Worm (Caenorhabditis elegans) whole organism, midembryonic: Measurements from ENCODE around the gene ZK105.6.
"Not testable (repeated sequence)": the region's sequence is repeated elsewhere in the genome, so short reads cannot be mapped to it uniquely, and the experiment has no call there.

Source experiments
- T22C8.4 ChIP-seq: fragments of 200-800 bp; sonication (Bioruptor generic); IDR thresholded peaks from 2 replicates; pipeline ENCODE4 v1.3.6; 2022; ENCODE audit warnings: missing genetic modification characterization, missing compliant biosample characterization
- cog-1 ChIP-seq: sonication (generic microtip); optimal IDR thresholded peaks from 2 replicates; lab custom pipeline; 2016; ENCODE audit warnings: missing genetic modification characterization, missing compliant biosample characterization
- flt-1 ChIP-seq: fragments of 200-800 bp; sonication (Bioruptor generic); IDR thresholded peaks from 2 replicates; pipeline ENCODE4 v1.3.6; 2022; ENCODE audit warnings: missing genetic modification characterization, missing compliant biosample characterization
- klf-2 ChIP-seq: fragments of 200-800 bp; sonication (Bioruptor generic); conservative IDR thresholded peaks from 2 replicates; pipeline ENCODE4 v1.3.6; 2022; ENCODE audit warnings: missing genetic modification reagents, missing genetic modification characterization, missing compliant biosample characterization
- med-1 ChIP-seq: sonication (generic microtip); optimal IDR thresholded peaks from 2 replicates; lab custom pipeline; 2017; ENCODE audit warnings: missing genetic modification characterization, mild to moderate bottlenecking, missing compliant biosample characterization, antibody characterized with exemption, missing genetic modification reagents; ENCODE audit not compliant: insufficient read depth
- ref-1 ChIP-seq: fragments of 200-800 bp; sonication (Bioruptor generic); conservative IDR thresholded peaks from 2 replicates; pipeline ENCODE4 v1.3.6; 2022; ENCODE audit warnings: missing genetic modification reagents, missing genetic modification characterization, missing compliant biosample characterization
- tab-1 ChIP-seq: fragments of 200-800 bp; sonication (Bioruptor generic); IDR thresholded peaks from 2 replicates; pipeline ENCODE4 v1.3.6; 2022; ENCODE audit warnings: missing genetic modification characterization, missing compliant biosample characterization
- ztf-23 ChIP-seq: fragments of 200-800 bp; sonication (Bioruptor generic); IDR thresholded peaks from 2 replicates; pipeline ENCODE4 v1.3.6; 2022; ENCODE audit warnings: missing genetic modification reagents, missing genetic modification characterization, missing compliant biosample characterization
- ztf-29 ChIP-seq: fragments of 200-800 bp; sonication (Bioruptor generic); IDR thresholded peaks from 2 replicates; pipeline ENCODE4 v1.3.6; 2022; ENCODE audit warnings: missing genetic modification reagents, missing genetic modification characterization, missing compliant biosample characterization

The ZK105.6 gene

ce11 chrV:7713691-7714090 lies 10.2 kb downstream of the ZK105.6 start, which contains the start of gene ZK105.1:
TSS of gene ZK105.1 (plus strand) at chrV:7713991.
- TF ChIP-seq ztf-23 (GFP tag; lab: Robert Waterston, UW) (no peak), med-1 (GFP tag; lab: Kevin White, UChicago) (no peak), klf-2 (no peak), flt-1 (no peak), ztf-29 (GFP tag; lab: Robert Waterston, UW) (no peak), tab-1 (GFP tag; lab: Robert Waterston, UW) (no peak), cog-1 (tag; lab: Kevin White, UChicago) (no peak), T22C8.4 (GFP tag; lab: Robert Waterston, UW) (no peak), ref-1 (GFP tag; lab: Robert Waterston, UW) (no peak)

ce11 chrV:7713072-7713471 lies 10.8 kb downstream of the ZK105.6 start, which contains the start of gene ZK105.13:
TSS of gene ZK105.13 (minus strand) at chrV:7713172.
- TF ChIP-seq tab-1 (GFP tag; lab: Robert Waterston, UW) (no peak), ref-1 (GFP tag; lab: Robert Waterston, UW) (no peak), klf-2 (no peak), T22C8.4 (GFP tag; lab: Robert Waterston, UW) (no peak), ztf-29 (GFP tag; lab: Robert Waterston, UW) (no peak), med-1 (GFP tag; lab: Kevin White, UChicago) (no peak), cog-1 (tag; lab: Kevin White, UChicago) (no peak), flt-1 (no peak), ztf-23 (GFP tag; lab: Robert Waterston, UW) (no peak)

- no peak for TF ChIP-seq med-1 (GFP tag; lab: Kevin White, UChicago)
- TF ChIP-seq ref-1 (GFP tag; lab: Robert Waterston, UW), result no peak
- TF ChIP-seq cog-1 (tag; lab: Kevin White, UChicago), result no peak
- TF ChIP-seq flt-1, result no peak
- TF ChIP-seq ztf-29 (GFP tag; lab: Robert Waterston, UW), result no peak
- TF ChIP-seq tab-1 (GFP tag; lab: Robert Waterston, UW), result no peak
- TF ChIP-seq klf-2, result no peak
- TF ChIP-seq T22C8.4 (GFP tag; lab: Robert Waterston, UW), result no peak
- TF ChIP-seq ztf-23 (GFP tag; lab: Robert Waterston, UW), result no peak
Measured at ce11 chrV:7708525-7708924, 15.3 kb downstream of the ZK105.6 start, which contains the start of gene ZK105.11. TSS of gene ZK105.11 (minus strand) at chrV:7708625.

- TF ChIP-seq klf-2 (no peak), cog-1 (tag; lab: Kevin White, UChicago) (no peak), med-1 (GFP tag; lab: Kevin White, UChicago) (no peak), T22C8.4 (GFP tag; lab: Robert Waterston, UW) (no peak), flt-1 (no peak), ztf-23 (GFP tag; lab: Robert Waterston, UW) (no peak), tab-1 (GFP tag; lab: Robert Waterston, UW) (no peak), ref-1 (GFP tag; lab: Robert Waterston, UW) (no peak), ztf-29 (GFP tag; lab: Robert Waterston, UW) (no peak)
Measured at ce11 chrV:7705316-7705715, 18.6 kb downstream of the ZK105.6 start, which contains the start of gene srw-3. TSS of gene srw-3 (plus strand) at chrV:7705616.

- TF ChIP-seq ref-1 (GFP tag; lab: Robert Waterston, UW); cog-1 (tag; lab: Kevin White, UChicago); T22C8.4 (GFP tag; lab: Robert Waterston, UW): not testable (repeated sequence)
Measured at ce11 chrV:7703536-7703935, 20.3 kb downstream of the ZK105.6 start, which contains the start of gene srsx-40. TSS of gene srsx-40 (minus strand) at chrV:7703636.

ce11 chrV:7696842-7697241 lies 27.0 kb downstream of the ZK105.6 start, which contains the start of gene ZK105.3:
TSS of gene ZK105.3 (plus strand) at chrV:7697142.
- TF ChIP-seq klf-2 (no peak), tab-1 (GFP tag; lab: Robert Waterston, UW) (no peak), ztf-29 (GFP tag; lab: Robert Waterston, UW) (no peak), T22C8.4 (GFP tag; lab: Robert Waterston, UW) (no peak), flt-1 (no peak), ztf-23 (GFP tag; lab: Robert Waterston, UW) (no peak), cog-1 (tag; lab: Kevin White, UChicago) (no peak), ref-1 (GFP tag; lab: Robert Waterston, UW) (no peak), med-1 (GFP tag; lab: Kevin White, UChicago) (no peak)

- no peak for TF ChIP-seq klf-2
- no peak for TF ChIP-seq ztf-23 (GFP tag; lab: Robert Waterston, UW)
- no peak for TF ChIP-seq ref-1 (GFP tag; lab: Robert Waterston, UW)
- TF ChIP-seq flt-1, result no peak
- no peak for TF ChIP-seq T22C8.4 (GFP tag; lab: Robert Waterston, UW)
- TF ChIP-seq ztf-29 (GFP tag; lab: Robert Waterston, UW), result no peak
- no peak for TF ChIP-seq med-1 (GFP tag; lab: Kevin White, UChicago)
- no peak for TF ChIP-seq cog-1 (tag; lab: Kevin White, UChicago)
- no peak for TF ChIP-seq tab-1 (GFP tag; lab: Robert Waterston, UW)
Measured at ce11 chrV:7693394-7693793, 30.5 kb downstream of the ZK105.6 start, which contains the start of gene C12D5.10. TSS of gene C12D5.10 (minus strand) at chrV:7693494.

- no peak for TF ChIP-seq cog-1 (tag; lab: Kevin White, UChicago)
- TF ChIP-seq T22C8.4 (GFP tag; lab: Robert Waterston, UW), result no peak
- TF ChIP-seq tab-1 (GFP tag; lab: Robert Waterston, UW), result no peak
- no peak for TF ChIP-seq flt-1
- no peak for TF ChIP-seq klf-2
- no peak for TF ChIP-seq ref-1 (GFP tag; lab: Robert Waterston, UW)
- no peak for TF ChIP-seq med-1 (GFP tag; lab: Kevin White, UChicago)
- TF ChIP-seq ztf-29 (GFP tag; lab: Robert Waterston, UW), result no peak
- TF ChIP-seq ztf-23 (GFP tag; lab: Robert Waterston, UW), result no peak
Measured at ce11 chrV:7690637-7691036, 33.2 kb downstream of the ZK105.6 start.

ce11 chrV:7689888-7690287 lies 34.0 kb downstream of the ZK105.6 start, which contains the start of gene C12D5.9:
TSS of gene C12D5.9 (minus strand) at chrV:7689988.
- TF ChIP-seq cog-1 (tag; lab: Kevin White, UChicago) (no peak), med-1 (GFP tag; lab: Kevin White, UChicago) (no peak), flt-1 (no peak), ref-1 (GFP tag; lab: Robert Waterston, UW) (no peak)
